Fruit fly (Drosophila melanogaster) whole organism, embryonic: ENCODE results near the gene CG5157.
A peak's percentile ranks its signal among the peaks of the same experiment; 100 is the strongest.

Experiments
- Bteb2 ChIP-seq: fragments of 200-800 bp; sonication (Bioruptor generic); optimal IDR thresholded peaks from 2 replicates; lab custom pipeline; 2016; ENCODE audit warnings: missing biosample characterization, missing genetic modification characterization
- CG10543 ChIP-seq: fragments of 200-800 bp; sonication (Bioruptor generic); optimal IDR thresholded peaks from 3 replicates; lab custom pipeline; 2017; ENCODE audit warnings: missing biosample characterization, mild to moderate bottlenecking, missing genetic modification characterization, moderate library complexity
- CG11504 ChIP-seq: fragments of 200-800 bp; sonication (Bioruptor generic); optimal IDR thresholded peaks from 3 replicates; lab custom pipeline; 2019; ENCODE audit warnings: missing biosample characterization, mild to moderate bottlenecking, missing genetic modification characterization, moderate library complexity
- CG12391 ChIP-seq: fragments of 200-800 bp; sonication (Bioruptor generic); optimal IDR thresholded peaks from 3 replicates; lab custom pipeline; 2018; ENCODE audit warnings: missing biosample characterization, mild to moderate bottlenecking, missing genetic modification characterization, moderate library complexity
- CG14860 ChIP-seq: fragments of 200-800 bp; sonication (Bioruptor generic); IDR thresholded peaks from 3 replicates; pipeline ENCODE4 v1.3.6; 2022; ENCODE audit warnings: missing biosample characterization, missing genetic modification characterization; ENCODE audit not compliant: partially characterized antibody
- CG14965 ChIP-seq: fragments of 200-800 bp; sonication (Bioruptor generic); optimal IDR thresholded peaks from 2 replicates; lab custom pipeline; 2016; ENCODE audit warnings: missing biosample characterization, missing genetic modification characterization, borderline replicate concordance
- CG15269 ChIP-seq: fragments of 200-800 bp; sonication (Bioruptor generic); optimal IDR thresholded peaks from 2 replicates; lab custom pipeline; 2018; ENCODE audit warnings: missing biosample characterization, mild to moderate bottlenecking, missing genetic modification characterization, moderate library complexity
- CG15514 ChIP-seq: fragments of 200-800 bp; sonication (Bioruptor generic); optimal IDR thresholded peaks from 3 replicates; lab custom pipeline; 2017; ENCODE audit warnings: missing biosample characterization, missing genetic modification characterization, mild to moderate bottlenecking, moderate library complexity, missing genetic modification reagents
- CG2678 ChIP-seq: fragments of 200-800 bp; sonication (Bioruptor generic); optimal IDR thresholded peaks from 3 replicates; lab custom pipeline; 2019; ENCODE audit warnings: missing biosample characterization, mild to moderate bottlenecking, missing genetic modification characterization, moderate library complexity
- CG3281 ChIP-seq: fragments of 200-800 bp; sonication (Bioruptor generic); optimal IDR thresholded peaks from 3 replicates; lab custom pipeline; 2017; ENCODE audit warnings: missing biosample characterization, mild to moderate bottlenecking, missing genetic modification characterization
- CG3847 ChIP-seq: fragments of 200-800 bp; sonication (Bioruptor generic); IDR thresholded peaks from 2 replicates; pipeline ENCODE4 v1.3.6; 2022; ENCODE audit warnings: missing biosample characterization, missing genetic modification characterization
- CG4617 ChIP-seq: fragments of 200-800 bp; sonication (Bioruptor generic); optimal IDR thresholded peaks from 3 replicates; lab custom pipeline; 2016; ENCODE audit warnings: missing biosample characterization, missing genetic modification characterization, borderline replicate concordance
- CG6654 ChIP-seq: fragments of 200-800 bp; sonication (Bioruptor generic); optimal IDR thresholded peaks from 2 replicates; lab custom pipeline; 2017; ENCODE audit warnings: missing biosample characterization, mild to moderate bottlenecking, missing genetic modification characterization
- CG7786 ChIP-seq: fragments of 200-800 bp; sonication (Bioruptor generic); optimal IDR thresholded peaks from 2 replicates; lab custom pipeline; 2016; ENCODE audit warnings: missing biosample characterization, missing genetic modification characterization
- CG7839 ChIP-seq: fragments of 200-800 bp; sonication (Bioruptor generic); optimal IDR thresholded peaks from 3 replicates; lab custom pipeline; 2018; ENCODE audit warnings: missing biosample characterization, mild to moderate bottlenecking, missing genetic modification characterization, moderate library complexity
- CG7987 ChIP-seq: fragments of 200-800 bp; sonication (Bioruptor generic); optimal IDR thresholded peaks from 2 replicates; lab custom pipeline; 2018; ENCODE audit warnings: missing biosample characterization, mild to moderate bottlenecking, missing genetic modification characterization, moderate library complexity
- CG8924 ChIP-seq: fragments of 200-800 bp; optimal IDR thresholded peaks from 3 replicates; lab custom pipeline; 2019; ENCODE audit warnings: missing biosample characterization, mild to moderate bottlenecking, missing genetic modification characterization, moderate library complexity
- CG9817 ChIP-seq: fragments of 200-800 bp; sonication (Bioruptor generic); optimal IDR thresholded peaks from 2 replicates; lab custom pipeline; 2018; ENCODE audit warnings: missing biosample characterization, mild to moderate bottlenecking, missing genetic modification characterization, moderate library complexity
- D19B ChIP-seq: fragments of 200-800 bp; sonication (Bioruptor generic); optimal IDR thresholded peaks from 2 replicates; lab custom pipeline; 2017; ENCODE audit warnings: missing biosample characterization, mild to moderate bottlenecking, missing genetic modification characterization
- Dek ChIP-seq: fragments of 200-800 bp; sonication (Bioruptor generic); optimal IDR thresholded peaks from 3 replicates; lab custom pipeline; 2019; ENCODE audit warnings: missing biosample characterization, mild to moderate bottlenecking, missing genetic modification characterization, moderate library complexity
- Dip2 ChIP-seq: fragments of 200-800 bp; sonication (Bioruptor generic); IDR thresholded peaks from 2 replicates; pipeline ENCODE4 v1.3.6; 2022; ENCODE audit warnings: missing biosample characterization, missing genetic modification characterization
- Fer1 ChIP-seq: fragments of 200-800 bp; sonication (Bioruptor generic); optimal IDR thresholded peaks from 2 replicates; lab custom pipeline; 2017; ENCODE audit warnings: missing biosample characterization, mild to moderate bottlenecking, missing genetic modification characterization
- Fer3 ChIP-seq: fragments of 200-800 bp; sonication (Bioruptor generic); optimal IDR thresholded peaks from 2 replicates; lab custom pipeline; 2018; ENCODE audit warnings: missing biosample characterization, mild to moderate bottlenecking, missing genetic modification characterization, moderate library complexity
- Hmr ChIP-seq: fragments of 200-800 bp; sonication (Bioruptor generic); optimal IDR thresholded peaks from 3 replicates; lab custom pipeline; 2017; ENCODE audit warnings: mild to moderate bottlenecking, missing biosample characterization, missing genetic modification reagents, missing genetic modification characterization
- Hmx ChIP-seq: fragments of 200-800 bp; sonication (Bioruptor generic); optimal IDR thresholded peaks from 2 replicates; lab custom pipeline; 2016; ENCODE audit warnings: missing biosample characterization, missing genetic modification characterization
- Mrtf ChIP-seq: fragments of 200-800 bp; sonication (Bioruptor generic); IDR thresholded peaks from 3 replicates; pipeline ENCODE4 v1.3.6; 2022; ENCODE audit warnings: missing biosample characterization, missing genetic modification characterization
- Oaz ChIP-seq: fragments of 200-800 bp; sonication (Bioruptor generic); IDR thresholded peaks from 2 replicates; pipeline ENCODE4 v1.3.6; 2022; ENCODE audit warnings: missing biosample characterization, missing genetic modification characterization
- PHDP ChIP-seq: fragments of 200-800 bp; sonication (Bioruptor generic); optimal IDR thresholded peaks from 3 replicates; lab custom pipeline; 2018; ENCODE audit warnings: missing biosample characterization, mild to moderate bottlenecking, missing genetic modification characterization, moderate library complexity
- Pdp1 ChIP-seq, 2 experiments: fragments of 200-800 bp; sonication (Bioruptor generic); optimal IDR thresholded peaks; 3 replicates each; lab custom pipeline; 2016; ENCODE audit warnings: missing biosample characterization in 2 of 2, missing genetic modification characterization in 2 of 2, mild to moderate bottlenecking in 1 of 2, moderate library complexity in 1 of 2
- Sin3A ChIP-seq: fragments of >200 bp; optimal IDR thresholded peaks from 2 replicates; lab custom pipeline; 2018
- Stat92E ChIP-seq, 3 experiments: fragments of >200 bp in 2 of 3; fragments of 200-800 bp in 1 of 3; sonication (Bioruptor generic) in 1 of 3; optimal IDR thresholded peaks; 2 replicates each; lab custom pipeline; 2017 to 2019; ENCODE audit warnings: missing biosample characterization in 3 of 3, missing genetic modification characterization in 3 of 3, mild to moderate bottlenecking in 1 of 3, moderate library complexity in 1 of 3
- ac ChIP-seq: fragments of 200-800 bp; sonication (Bioruptor generic); optimal IDR thresholded peaks from 3 replicates; lab custom pipeline; 2017; ENCODE audit warnings: missing biosample characterization, mild to moderate bottlenecking, missing genetic modification characterization
- al ChIP-seq: fragments of 200-800 bp; sonication (Bioruptor generic); IDR thresholded peaks from 2 replicates; pipeline ENCODE4 v1.3.6; 2022; ENCODE audit warnings: missing biosample characterization, missing genetic modification characterization
- caup ChIP-seq: fragments of 200-800 bp; sonication (Bioruptor generic); optimal IDR thresholded peaks from 3 replicates; lab custom pipeline; 2017; ENCODE audit warnings: missing biosample characterization, mild to moderate bottlenecking, missing genetic modification characterization, moderate library complexity; ENCODE audit not compliant: severe bottlenecking
- dmrt11E ChIP-seq: fragments of 200-800 bp; sonication (Bioruptor generic); optimal IDR thresholded peaks from 3 replicates; lab custom pipeline; 2018; ENCODE audit warnings: missing biosample characterization, mild to moderate bottlenecking, missing genetic modification characterization, moderate library complexity
- fd3F ChIP-seq: fragments of 200-800 bp; sonication (Bioruptor generic); optimal IDR thresholded peaks from 2 replicates; lab custom pipeline; 2018; ENCODE audit warnings: missing biosample characterization, mild to moderate bottlenecking, missing genetic modification characterization, moderate library complexity
- grau ChIP-seq: fragments of 200-800 bp; optimal IDR thresholded peaks from 3 replicates; lab custom pipeline; 2019; ENCODE audit warnings: missing biosample characterization, mild to moderate bottlenecking, missing genetic modification characterization, moderate library complexity
- lab ChIP-seq: fragments of 200-800 bp; sonication (Bioruptor generic); optimal IDR thresholded peaks from 3 replicates; lab custom pipeline; 2017; ENCODE audit warnings: missing biosample characterization, missing genetic modification characterization, mild to moderate bottlenecking, moderate library complexity, missing genetic modification reagents
- lov ChIP-seq, 2 experiments: fragments of 200-800 bp in 1 of 2; fragments of >200 bp in 1 of 2; sonication (Bioruptor generic) in 1 of 2; IDR thresholded peaks in 1 of 2; optimal IDR thresholded peaks in 1 of 2; 2 replicates in 1 of 2; 3 replicates in 1 of 2; pipeline versions ENCODE4 v1.3.6 to Lab custom; 2017 to 2022; ENCODE audit warnings: missing biosample characterization in 1 of 2, missing genetic modification characterization in 1 of 2
- org-1 ChIP-seq: fragments of 200-800 bp; sonication (Bioruptor generic); optimal IDR thresholded peaks from 2 replicates; lab custom pipeline; 2017; ENCODE audit warnings: missing biosample characterization, missing genetic modification characterization
- peb ChIP-seq: fragments of 200-800 bp; sonication (Bioruptor generic); IDR thresholded peaks from 2 replicates; pipeline ENCODE4 v1.3.6; 2022; ENCODE audit warnings: missing biosample characterization, missing genetic modification characterization
- pum ChIP-seq: fragments of 200-800 bp; sonication (Bioruptor generic); optimal IDR thresholded peaks from 2 replicates; lab custom pipeline; 2016; ENCODE audit warnings: missing biosample characterization, missing genetic modification characterization
- row ChIP-seq: fragments of 200-800 bp; sonication (Bioruptor generic); IDR thresholded peaks from 3 replicates; pipeline ENCODE4 v1.3.6; 2022; ENCODE audit warnings: missing biosample characterization, missing genetic modification characterization
- schlank ChIP-seq: fragments of 200-800 bp; sonication (Bioruptor generic); optimal IDR thresholded peaks from 2 replicates; lab custom pipeline; 2018; ENCODE audit warnings: missing biosample characterization, mild to moderate bottlenecking, missing genetic modification characterization
- ssp ChIP-seq: fragments of 200-800 bp; sonication (Bioruptor generic); IDR thresholded peaks from 2 replicates; pipeline ENCODE4 v1.3.6; 2022; ENCODE audit warnings: missing biosample characterization, missing genetic modification characterization
- tio ChIP-seq: fragments of 200-800 bp; sonication (Bioruptor generic); optimal IDR thresholded peaks from 2 replicates; lab custom pipeline; 2017; ENCODE audit warnings: missing biosample characterization, missing genetic modification characterization, inconsistent platforms
- ttk ChIP-seq: fragments of 200-800 bp; sonication (Bioruptor generic); IDR thresholded peaks from 2 replicates; pipeline ENCODE4 v2.1.2; 2022; ENCODE audit warnings: missing biosample characterization, missing genetic modification characterization
- zfh2 ChIP-seq: fragments of 200-800 bp; sonication (Bioruptor generic); optimal IDR thresholded peaks from 2 replicates; lab custom pipeline; 2016; ENCODE audit warnings: missing biosample characterization, missing genetic modification characterization

Gene CG5157

DNA sequence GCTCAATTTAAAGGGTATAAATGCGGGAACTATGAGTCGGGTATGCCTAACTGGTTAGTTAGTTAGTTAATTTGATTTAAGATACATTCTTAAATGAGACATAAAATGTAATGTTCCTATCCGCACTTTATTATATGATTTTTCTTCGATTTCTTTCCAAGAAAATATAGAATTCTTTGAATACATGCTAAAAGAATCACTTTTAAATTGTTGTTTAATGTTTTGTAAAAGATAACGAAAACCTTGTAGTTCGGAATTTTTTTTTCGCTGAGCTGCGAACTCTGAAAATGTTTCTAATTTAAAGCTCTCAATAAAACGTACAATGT, 22.4 kb upstream of the CG5157 start (continued):
- peak; percentile 18 for TF ChIP-seq CG15269 (tag; lab: Kevin White, UChicago)
- TF ChIP-seq CG9817: peak; percentile 14
- TF ChIP-seq grau (tag; lab: Kevin White, UChicago): peak; percentile 55
- TF ChIP-seq caup (GFP tag; lab: Kevin White, UChicago): peak; percentile 35
- peak; percentile 58 for TF ChIP-seq CG2678
- no peak for TF ChIP-seq CG3847 (GFP tag; lab: Robert Waterston, UW)
- TF ChIP-seq Stat92E (GFP tag; optimal IDR thresholded peaks at IDR 0.05; lab: Kevin White, UChicago): peak in 1 of 3 experiments; percentile 29
- TF ChIP-seq lab (GFP tag; lab: Kevin White, UChicago): peak; percentile 60
- TF ChIP-seq CG15514 (GFP tag; lab: Kevin White, UChicago): peak; percentile 1
- peak in 1 of 2 experiments; percentile 7 for TF ChIP-seq Pdp1 (GFP tag; optimal IDR thresholded peaks at IDR 0.05; lab: Kevin White, UChicago)
- peak; percentile 64 for TF ChIP-seq Hmr
- peak; percentile 44; the same call in 1 of the 3 replicates for TF ChIP-seq row
- TF ChIP-seq Hmx (GFP tag; lab: Kevin White, UChicago): peak; percentile 18
- no peak for TF ChIP-seq Dek (tag; lab: Kevin White, UChicago)
- peak; percentile 48 for TF ChIP-seq zfh2 (GFP tag; lab: Kevin White, UChicago)
- peak; percentile 21 for TF ChIP-seq schlank (tag; lab: Kevin White, UChicago)
- peak; percentile 52 for TF ChIP-seq CG3281 (GFP tag; lab: Kevin White, UChicago)
- peak; percentile 33 for TF ChIP-seq fd3F (GFP tag; lab: Kevin White, UChicago)
- TF ChIP-seq Fer3 (tag; lab: Kevin White, UChicago): peak; percentile 6
- peak; percentile 82 for TF ChIP-seq D19B
- TF ChIP-seq al (GFP tag; lab: Robert Waterston, UW): 0 out of 2 replicates have a peak, but pooled peaks have one; percentile 17
- peak; percentile 22 for TF ChIP-seq Bteb2
- TF ChIP-seq CG14860 (GFP tag; lab: Robert Waterston, UW): no peak
- TF ChIP-seq peb (GFP tag; lab: Robert Waterston, UW): no peak
- peak; percentile 29 for TF ChIP-seq tio (GFP tag; lab: Kevin White, UChicago)

DNA sequence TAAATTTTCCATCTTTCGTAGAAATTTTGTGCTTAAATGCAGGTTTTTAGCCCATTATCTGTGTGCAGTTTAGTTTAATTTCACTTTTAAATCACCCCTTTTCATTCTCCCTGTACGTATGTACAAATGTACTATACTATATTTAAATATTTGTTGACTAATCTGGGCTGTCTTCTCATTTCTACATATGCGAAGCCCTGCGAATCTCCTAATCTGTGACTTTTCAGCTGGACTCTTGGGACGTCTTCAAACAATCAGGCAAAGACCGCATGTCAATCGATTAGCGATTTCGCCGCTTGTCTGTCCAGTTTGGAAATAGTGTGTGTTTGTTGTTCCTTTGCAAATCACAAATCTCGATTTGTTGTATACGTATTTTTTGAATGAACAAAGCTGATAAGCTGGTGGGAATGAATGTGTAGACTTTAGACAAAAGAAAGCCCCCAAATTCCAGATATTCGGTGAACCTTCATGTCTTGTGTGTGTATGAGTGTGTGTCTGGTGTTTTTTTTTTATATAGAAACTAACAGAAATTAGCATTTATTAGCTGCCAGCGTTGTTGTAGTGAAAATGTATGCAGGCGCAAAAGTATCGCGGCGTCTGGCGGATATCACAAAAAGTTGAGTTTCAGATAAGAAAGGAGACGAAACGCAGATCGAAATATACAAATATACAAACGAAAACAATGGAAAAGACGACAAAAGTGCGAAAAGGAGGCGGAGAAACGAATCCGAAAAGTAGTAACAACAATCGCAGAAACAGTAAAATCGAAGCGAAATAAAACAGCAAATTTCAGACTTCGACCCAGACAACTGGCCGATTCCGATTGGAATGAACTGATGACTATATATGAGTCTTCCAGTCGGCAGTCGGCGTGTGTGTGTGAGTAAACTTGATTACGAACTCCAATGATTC, 21.7 kb upstream of the CG5157 start:
- no peak for TF ChIP-seq CG8924 (tag; lab: Kevin White, UChicago)
- TF ChIP-seq CG7839 (tag; lab: Kevin White, UChicago): no peak
- peak; percentile 87 for TF ChIP-seq CG7987 (GFP tag; lab: Kevin White, UChicago)
- no peak for TF ChIP-seq Fer1 (GFP tag; lab: Kevin White, UChicago)
- TF ChIP-seq Oaz (GFP tag; lab: Robert Waterston, UW): no peak
- no peak for TF ChIP-seq ssp
- no peak for TF ChIP-seq CG10543 (GFP tag; lab: Kevin White, UChicago)
- no peak for TF ChIP-seq CG12391
- no peak for TF ChIP-seq dmrt11E (tag; lab: Kevin White, UChicago)
- TF ChIP-seq ac: no peak
- no peak for TF ChIP-seq CG14965
- no peak for TF ChIP-seq CG4617
- no peak for TF ChIP-seq CG7786
- TF ChIP-seq ttk (GFP tag; lab: Robert Waterston, UW): no peak
- TF ChIP-seq lov (optimal IDR thresholded peaks at IDR 0.05; lab: Kevin White, UChicago): no peak
- TF ChIP-seq lov (GFP tag; IDR thresholded peaks at IDR 0.05; lab: Robert Waterston, UW): no peak
- TF ChIP-seq Mrtf (GFP tag; lab: Robert Waterston, UW): no peak
- no peak for TF ChIP-seq Sin3A (lab: Kevin White, UChicago)
- no peak for TF ChIP-seq Dip2 (GFP tag; lab: Robert Waterston, UW)
- no peak for TF ChIP-seq CG11504 (tag; lab: Kevin White, UChicago)
- no peak for TF ChIP-seq pum (GFP tag; lab: Kevin White, UChicago)
- no peak for TF ChIP-seq PHDP (tag; lab: Kevin White, UChicago)
- no peak for TF ChIP-seq org-1
- no peak for TF ChIP-seq CG6654 (GFP tag; lab: Kevin White, UChicago)
